Worm (Caenorhabditis elegans) whole organism, midembryonic: Measurements from ENCODE around the gene myrf-2.

Experiments
- T22C8.4 ChIP-seq: fragments of 200-800 bp; sonication (Bioruptor generic); IDR thresholded peaks from 2 replicates; pipeline ENCODE4 v1.3.6; 2022; ENCODE audit warnings: missing genetic modification characterization, missing compliant biosample characterization
- flt-1 ChIP-seq: fragments of 200-800 bp; sonication (Bioruptor generic); IDR thresholded peaks from 2 replicates; pipeline ENCODE4 v1.3.6; 2022; ENCODE audit warnings: missing genetic modification characterization, missing compliant biosample characterization
- klf-2 ChIP-seq: fragments of 200-800 bp; sonication (Bioruptor generic); conservative IDR thresholded peaks from 2 replicates; pipeline ENCODE4 v1.3.6; 2022; ENCODE audit warnings: missing genetic modification reagents, missing genetic modification characterization, missing compliant biosample characterization

DNA sequence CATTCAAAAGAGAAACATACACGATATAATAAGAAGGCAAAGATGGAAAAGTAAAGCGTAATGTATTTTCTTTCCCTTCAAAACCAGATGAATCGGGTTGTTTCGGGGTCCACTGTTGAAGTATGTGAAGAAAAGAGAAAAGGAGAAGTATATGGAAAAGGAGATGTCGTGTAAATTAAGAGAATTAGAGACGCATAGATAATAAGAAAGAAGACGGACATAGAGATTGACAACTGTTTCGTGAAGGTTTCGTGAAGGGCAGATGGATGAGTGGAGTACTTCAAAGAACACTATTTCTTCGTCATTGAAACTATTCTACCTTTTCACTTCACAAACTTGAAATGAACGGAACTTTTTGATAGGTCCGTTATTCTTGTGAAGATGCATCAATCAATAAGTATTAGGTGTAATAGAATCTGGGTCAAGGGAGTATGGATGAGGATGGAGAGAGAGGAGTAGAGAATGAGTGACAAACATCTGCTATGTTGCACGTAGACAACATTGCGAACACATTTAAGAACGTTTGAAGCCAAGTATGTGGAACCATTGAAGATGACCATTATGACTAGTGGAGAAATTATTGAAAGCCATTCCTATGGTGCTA, 44.1 kb upstream of the myrf-2 start:
- TF ChIP-seq flt-1 (GFP tag; lab: Robert Waterston, UW), result no peak
- TF ChIP-seq T22C8.4, result no peak
- TF ChIP-seq klf-2 (GFP tag; lab: Robert Waterston, UW), result no peak
